Fruit fly (Drosophila melanogaster) whole organism, embryonic: ENCODE data around the gene CG3703.
A peak's percentile ranks its signal among the peaks of the same experiment; 100 is the strongest.

ENCODE experiments used
- ATbp ChIP-seq: fragments of 200-800 bp; sonication (Bioruptor generic); optimal IDR thresholded peaks from 2 replicates; lab custom pipeline; 2017; ENCODE audit warnings: missing biosample characterization, mild to moderate bottlenecking, missing genetic modification characterization, missing genetic modification reagents
- Abd-B ChIP-seq: fragments of 200-800 bp; sonication (Bioruptor generic); optimal IDR thresholded peaks from 2 replicates; lab custom pipeline; 2018; ENCODE audit warnings: missing biosample characterization, mild to moderate bottlenecking, missing genetic modification characterization, moderate library complexity
- Antp ChIP-seq: fragments of 200-800 bp; sonication (Bioruptor generic); optimal IDR thresholded peaks from 3 replicates; lab custom pipeline; 2016; ENCODE audit warnings: missing biosample characterization, missing genetic modification characterization
- Atf6 ChIP-seq: fragments of 200-800 bp; sonication (Bioruptor generic); IDR thresholded peaks from 2 replicates; pipeline ENCODE4 v1.3.6; 2022; ENCODE audit warnings: missing biosample characterization, missing genetic modification characterization
- B-H1 ChIP-seq: fragments of 200-800 bp; sonication (Bioruptor generic); IDR thresholded peaks from 3 replicates; pipeline ENCODE4 v1.3.6; 2022; ENCODE audit warnings: missing biosample characterization, missing genetic modification characterization
- Bdp1 ChIP-seq: fragments of 200-800 bp; sonication (Bioruptor generic); optimal IDR thresholded peaks from 3 replicates; lab custom pipeline; 2016; ENCODE audit warnings: missing biosample characterization, missing genetic modification characterization
- C15 ChIP-seq: fragments of 200-800 bp; sonication (Bioruptor generic); IDR thresholded peaks from 3 replicates; pipeline ENCODE4 v1.3.6; 2022; ENCODE audit warnings: missing biosample characterization, missing genetic modification characterization
- CG1024 ChIP-seq: fragments of 200-800 bp; sonication (Bioruptor generic); IDR thresholded peaks from 2 replicates; pipeline ENCODE4 v1.3.6; 2022; ENCODE audit warnings: missing biosample characterization, missing genetic modification characterization
- CG10274 ChIP-seq: fragments of 200-800 bp; sonication (Bioruptor generic); optimal IDR thresholded peaks from 3 replicates; lab custom pipeline; 2017; ENCODE audit warnings: missing biosample characterization, mild to moderate bottlenecking, missing genetic modification characterization
- CG10979 ChIP-seq: fragments of 200-800 bp; sonication (Bioruptor generic); optimal IDR thresholded peaks from 2 replicates; lab custom pipeline; 2018; ENCODE audit warnings: missing biosample characterization, mild to moderate bottlenecking, missing genetic modification characterization, moderate library complexity
- CG11456 ChIP-seq: fragments of 200-800 bp; sonication (Bioruptor generic); IDR thresholded peaks from 3 replicates; pipeline ENCODE4 v1.3.6; 2022; ENCODE audit warnings: missing biosample characterization, missing genetic modification characterization
- CG11696 ChIP-seq: fragments of 200-800 bp; sonication (Bioruptor generic); IDR thresholded peaks from 2 replicates; pipeline ENCODE4 v1.3.6; 2022; ENCODE audit warnings: missing biosample characterization, missing genetic modification characterization
- CG12744 ChIP-seq: fragments of 200-800 bp; sonication (Bioruptor generic); optimal IDR thresholded peaks from 2 replicates; lab custom pipeline; 2016; ENCODE audit warnings: missing biosample characterization, missing genetic modification characterization
- CG13287 ChIP-seq: fragments of 200-800 bp; sonication (Bioruptor generic); IDR thresholded peaks from 2 replicates; pipeline ENCODE4 v1.3.6; 2022; ENCODE audit warnings: missing biosample characterization, missing genetic modification characterization; ENCODE audit not compliant: partially characterized antibody
- CG14667 ChIP-seq: fragments of 200-800 bp; sonication (Bioruptor generic); IDR thresholded peaks from 2 replicates; pipeline ENCODE4 v1.3.6; 2022; ENCODE audit warnings: missing biosample characterization, missing genetic modification characterization
- CG16779 ChIP-seq: fragments of 200-800 bp; sonication (Bioruptor generic); IDR thresholded peaks from 2 replicates; pipeline ENCODE4 v1.3.6; 2022; ENCODE audit warnings: missing biosample characterization, missing genetic modification characterization
- CG17912 ChIP-seq: fragments of 200-800 bp; sonication (Bioruptor generic); optimal IDR thresholded peaks from 2 replicates; lab custom pipeline; 2018; ENCODE audit warnings: missing biosample characterization, mild to moderate bottlenecking, missing genetic modification characterization
- CG2712 ChIP-seq: fragments of 200-800 bp; optimal IDR thresholded peaks from 3 replicates; lab custom pipeline; 2019; ENCODE audit warnings: missing biosample characterization, mild to moderate bottlenecking, missing genetic modification characterization, moderate library complexity
- CG30403 ChIP-seq: fragments of 200-800 bp; sonication (Bioruptor generic); optimal IDR thresholded peaks from 3 replicates; lab custom pipeline; 2016; ENCODE audit warnings: missing biosample characterization, missing genetic modification characterization
- CG34376 ChIP-seq: fragments of 200-800 bp; sonication (Bioruptor generic); optimal IDR thresholded peaks from 2 replicates; lab custom pipeline; 2018; ENCODE audit warnings: missing biosample characterization, mild to moderate bottlenecking, missing genetic modification characterization
- CG4282 ChIP-seq: fragments of 200-800 bp; sonication (Bioruptor generic); optimal IDR thresholded peaks from 2 replicates; lab custom pipeline; 2016; ENCODE audit warnings: missing biosample characterization, missing genetic modification characterization
- CG4730 ChIP-seq: fragments of 200-800 bp; sonication (Bioruptor generic); IDR thresholded peaks from 2 replicates; pipeline ENCODE4 v1.3.6; 2022; ENCODE audit warnings: missing biosample characterization, missing genetic modification characterization
- CG6689 ChIP-seq: fragments of 200-800 bp; sonication (Bioruptor generic); IDR thresholded peaks from 2 replicates; pipeline ENCODE4 v1.3.6; 2022; ENCODE audit warnings: missing biosample characterization, missing genetic modification characterization
- CG7987 ChIP-seq: fragments of 200-800 bp; sonication (Bioruptor generic); optimal IDR thresholded peaks from 2 replicates; lab custom pipeline; 2018; ENCODE audit warnings: missing biosample characterization, mild to moderate bottlenecking, missing genetic modification characterization, moderate library complexity
- CG8089 ChIP-seq: fragments of 200-800 bp; sonication (Bioruptor generic); optimal IDR thresholded peaks from 3 replicates; lab custom pipeline; 2016; ENCODE audit warnings: missing biosample characterization, missing genetic modification characterization
- CG8478 ChIP-seq: fragments of >200 bp; optimal IDR thresholded peaks from 2 replicates; lab custom pipeline; 2018
- Camta ChIP-seq: fragments of 200-800 bp; sonication (Bioruptor generic); optimal IDR thresholded peaks from 2 replicates; lab custom pipeline; 2016; ENCODE audit warnings: missing biosample characterization, missing genetic modification characterization
- CrebB ChIP-seq: fragments of 200-800 bp; sonication (Bioruptor generic); optimal IDR thresholded peaks from 3 replicates; lab custom pipeline; 2018; ENCODE audit warnings: missing biosample characterization, mild to moderate bottlenecking, missing genetic modification characterization
- Gsc ChIP-seq: fragments of 200-800 bp; sonication (Bioruptor generic); IDR thresholded peaks from 2 replicates; pipeline ENCODE4 v1.3.6; 2022; ENCODE audit warnings: missing biosample characterization, missing genetic modification characterization
- Hr3 ChIP-seq: fragments of 200-800 bp; sonication (Bioruptor generic); optimal IDR thresholded peaks from 3 replicates; lab custom pipeline; 2016; ENCODE audit warnings: missing biosample characterization, missing genetic modification characterization
- Hsf ChIP-seq: fragments of 200-800 bp; sonication (Bioruptor generic); optimal IDR thresholded peaks from 3 replicates; lab custom pipeline; 2016; ENCODE audit warnings: missing biosample characterization, missing genetic modification characterization
- MBD-R2 ChIP-seq: fragments of 200-800 bp; sonication (Bioruptor generic); IDR thresholded peaks from 2 replicates; pipeline ENCODE4 v1.3.6; 2022; ENCODE audit warnings: missing biosample characterization, missing genetic modification characterization
- Mad ChIP-seq: fragments of 200-800 bp; sonication (Bioruptor generic); optimal IDR thresholded peaks from 2 replicates; lab custom pipeline; 2016; ENCODE audit warnings: missing biosample characterization, missing genetic modification characterization
- NC2β ChIP-seq: fragments of 200-800 bp; sonication (Bioruptor generic); optimal IDR thresholded peaks from 2 replicates; lab custom pipeline; 2016; ENCODE audit warnings: missing biosample characterization, missing genetic modification characterization
- Oaz ChIP-seq: fragments of 200-800 bp; sonication (Bioruptor generic); IDR thresholded peaks from 2 replicates; pipeline ENCODE4 v1.3.6; 2022; ENCODE audit warnings: missing biosample characterization, missing genetic modification characterization
- Sox102F ChIP-seq: fragments of 200-800 bp; sonication (Bioruptor generic); optimal IDR thresholded peaks from 2 replicates; lab custom pipeline; 2018; ENCODE audit warnings: missing biosample characterization, mild to moderate bottlenecking, missing genetic modification characterization, moderate library complexity
- bigmax ChIP-seq: fragments of 200-800 bp; sonication (Bioruptor generic); optimal IDR thresholded peaks from 2 replicates; lab custom pipeline; 2018; ENCODE audit warnings: missing biosample characterization, mild to moderate bottlenecking, missing genetic modification characterization
- croc ChIP-seq: fragments of 200-800 bp; sonication (Bioruptor generic); conservative IDR thresholded peaks from 3 replicates; pipeline ENCODE4 v1.3.6; 2022; ENCODE audit warnings: missing biosample characterization, missing genetic modification characterization
- esg ChIP-seq: fragments of 200-800 bp; sonication (Bioruptor generic); conservative IDR thresholded peaks from 2 replicates; pipeline ENCODE4 v1.3.6; 2022; ENCODE audit warnings: missing biosample characterization, missing genetic modification characterization
- gcm ChIP-seq: fragments of 200-800 bp; sonication (Bioruptor generic); optimal IDR thresholded peaks from 2 replicates; lab custom pipeline; 2019; ENCODE audit warnings: missing biosample characterization, mild to moderate bottlenecking, missing genetic modification characterization, moderate library complexity
- kay ChIP-seq: fragments of 200-800 bp; sonication (Bioruptor generic); optimal IDR thresholded peaks from 2 replicates; lab custom pipeline; 2016; ENCODE audit warnings: missing biosample characterization, missing genetic modification characterization
- lmd ChIP-seq: fragments of 200-800 bp; sonication (Bioruptor generic); IDR thresholded peaks from 2 replicates; pipeline ENCODE4 v1.3.6; 2022; ENCODE audit warnings: missing biosample characterization, missing genetic modification characterization
- mld ChIP-seq: fragments of 200-800 bp; sonication (Bioruptor generic); IDR thresholded peaks from 3 replicates; pipeline ENCODE4 v1.3.6; 2022; ENCODE audit warnings: missing biosample characterization, missing genetic modification characterization; ENCODE audit not compliant: partially characterized antibody
- slou ChIP-seq: fragments of 200-800 bp; sonication (Bioruptor generic); optimal IDR thresholded peaks from 3 replicates; lab custom pipeline; 2016; ENCODE audit warnings: missing biosample characterization, missing genetic modification characterization
- slp2 ChIP-seq: fragments of 200-800 bp; sonication (Bioruptor generic); optimal IDR thresholded peaks from 2 replicates; lab custom pipeline; 2016; ENCODE audit warnings: missing biosample characterization, missing genetic modification characterization
- sr ChIP-seq: fragments of 200-800 bp; sonication (Bioruptor generic); IDR thresholded peaks from 3 replicates; pipeline ENCODE4 v1.3.6; 2022; ENCODE audit warnings: missing biosample characterization, missing genetic modification characterization
- stc ChIP-seq: fragments of 200-800 bp; sonication (Bioruptor generic); IDR thresholded peaks from 2 replicates; pipeline ENCODE4 v1.3.6; 2022; ENCODE audit warnings: missing biosample characterization, missing genetic modification characterization
- vvl ChIP-seq: fragments of 200-800 bp; sonication (Bioruptor generic); IDR thresholded peaks from 2 replicates; pipeline ENCODE4 v1.3.6; 2022; ENCODE audit warnings: missing biosample characterization, missing genetic modification characterization
- wor ChIP-seq: fragments of 200-800 bp; sonication (Bioruptor generic); IDR thresholded peaks from 2 replicates; pipeline ENCODE4 v1.3.6; 2022; ENCODE audit warnings: missing biosample characterization, missing genetic modification characterization
- zen ChIP-seq: fragments of 200-800 bp; sonication (Bioruptor generic); optimal IDR thresholded peaks from 3 replicates; lab custom pipeline; 2018; ENCODE audit warnings: missing biosample characterization, mild to moderate bottlenecking, missing genetic modification characterization, moderate library complexity
- zfh1 ChIP-seq: fragments of 200-800 bp; sonication (Bioruptor generic); IDR thresholded peaks from 3 replicates; pipeline ENCODE4 v1.3.6; 2022; ENCODE audit warnings: missing biosample characterization, missing genetic modification characterization

The CG3703 gene

dm6 chrX:900725-901345 lies 44.7 kb downstream of the CG3703 start (continued):
- peak; percentile 84 for TF ChIP-seq Sox102F
- TF ChIP-seq CG12744 (GFP tag; lab: Kevin White, UChicago): peak; percentile 58
- TF ChIP-seq stc (GFP tag; lab: Robert Waterston, UW): peak; percentile 74
- TF ChIP-seq Hr3: peak; percentile 72
- TF ChIP-seq CG11696 (GFP tag; lab: Robert Waterston, UW): peak; percentile 64
- TF ChIP-seq ATbp (GFP tag; lab: Kevin White, UChicago): peak; percentile 77
- peak; percentile 37; the same call in 1 of the 2 replicates for TF ChIP-seq CG14667 (GFP tag; lab: Robert Waterston, UW)
- TF ChIP-seq kay (GFP tag; lab: Kevin White, UChicago): peak; percentile 43
- TF ChIP-seq CG16779 (GFP tag; lab: Robert Waterston, UW): no peak
- TF ChIP-seq wor (GFP tag; lab: Robert Waterston, UW): peak; percentile 54; the same call in 1 of the 2 replicates
- peak; percentile 44 for TF ChIP-seq slou (GFP tag; lab: Kevin White, UChicago)
- no peak for TF ChIP-seq bigmax (GFP tag; lab: Kevin White, UChicago)
- peak; percentile 46 for TF ChIP-seq CG4282 (GFP tag; lab: Kevin White, UChicago)
- peak; percentile 75 for TF ChIP-seq Abd-B (GFP tag; lab: Kevin White, UChicago)
- no peak for TF ChIP-seq CG8478 (lab: Kevin White, UChicago)
- peak; percentile 52 for TF ChIP-seq Gsc (GFP tag; lab: Robert Waterston, UW)
- TF ChIP-seq zfh1 (GFP tag; lab: Robert Waterston, UW): peak; percentile 87
- peak; percentile 29 for TF ChIP-seq CG7987 (GFP tag; lab: Kevin White, UChicago)
- TF ChIP-seq Antp: peak; percentile 91
- TF ChIP-seq zen (tag; lab: Kevin White, UChicago): peak; percentile 52
- TF ChIP-seq CG1024 (GFP tag; lab: Robert Waterston, UW): peak; percentile 66
- TF ChIP-seq CG30403 (GFP tag; lab: Kevin White, UChicago): peak; percentile 83
- TF ChIP-seq esg (GFP tag; lab: Robert Waterston, UW): peak; percentile 77
- TF ChIP-seq mld (GFP tag; lab: Robert Waterston, UW): no peak
- peak; percentile 65 for TF ChIP-seq croc
- peak; percentile 73 for TF ChIP-seq Camta (GFP tag; lab: Kevin White, UChicago)
- TF ChIP-seq lmd (GFP tag; lab: Robert Waterston, UW): peak; percentile 81
- peak; percentile 61 for TF ChIP-seq NC2β
- TF ChIP-seq B-H1: peak; percentile 60
- peak; percentile 54; the same call in 1 of the 2 replicates for TF ChIP-seq CG4730 (GFP tag; lab: Robert Waterston, UW)
- peak; percentile 76 for TF ChIP-seq Atf6 (GFP tag; lab: Robert Waterston, UW)
- TF ChIP-seq C15 (GFP tag; lab: Robert Waterston, UW): no peak
- TF ChIP-seq Hsf (GFP tag; lab: Kevin White, UChicago): peak; percentile 80
- TF ChIP-seq CG8089 (GFP tag; lab: Kevin White, UChicago): peak; percentile 68
- peak; percentile 67 for TF ChIP-seq slp2 (GFP tag; lab: Kevin White, UChicago)
- peak; percentile 67; the same call in 1 of the 3 replicates for TF ChIP-seq CG11456 (GFP tag; lab: Robert Waterston, UW)
- TF ChIP-seq CG10274 (GFP tag; lab: Kevin White, UChicago): peak; percentile 18
- TF ChIP-seq Mad (GFP tag; lab: Kevin White, UChicago): peak; percentile 67
- peak; percentile 43; the same call in 1 of the 2 replicates for TF ChIP-seq MBD-R2 (GFP tag; lab: Robert Waterston, UW)
- TF ChIP-seq CrebB (tag; lab: Kevin White, UChicago): peak; percentile 81
- TF ChIP-seq Oaz (GFP tag; lab: Robert Waterston, UW): peak; percentile 66
- TF ChIP-seq gcm (GFP tag; lab: Kevin White, UChicago): peak; percentile 69
- peak; percentile 83 for TF ChIP-seq CG2712 (tag; lab: Kevin White, UChicago)
- no peak for TF ChIP-seq CG17912 (GFP tag; lab: Kevin White, UChicago)
- TF ChIP-seq CG13287 (GFP tag; lab: Robert Waterston, UW): no peak; the same call in 1 of the 2 replicates
- TF ChIP-seq CG34376 (GFP tag; lab: Kevin White, UChicago): peak; percentile 21
- TF ChIP-seq sr: peak; percentile 7; the same call in 1 of the 3 replicates
- peak; percentile 73 for TF ChIP-seq CG10979 (tag; lab: Kevin White, UChicago)
- peak; percentile 89 for TF ChIP-seq vvl (GFP tag; lab: Robert Waterston, UW)
- peak; percentile 60 for TF ChIP-seq Bdp1 (GFP tag; lab: Kevin White, UChicago)
- peak; percentile 84 for TF ChIP-seq CG6689 (GFP tag; lab: Robert Waterston, UW)
